Fruit fly (Drosophila melanogaster): ENCODE measurements around the gene twy.

twy gene

dm6 chr3L:11766563-11766962 lies 26.5 kb downstream of the twy start:
- TF ChIP-seq Snoo (tag; optimal IDR thresholded peaks at IDR 0.05): no peak
- TF ChIP-seq fd96Ca (GFP tag; IDR thresholded peaks at IDR 0.05): no peak
- TF ChIP-seq EcR (GFP tag; optimal IDR thresholded peaks at IDR 0.05): no peak
- TF ChIP-seq CG13204 (GFP tag; optimal IDR thresholded peaks at IDR 0.05): no peak
- no peak for TF ChIP-seq CG17806 (tag; optimal IDR thresholded peaks at IDR 0.05)
- no peak for TF ChIP-seq CG8159 (tag; optimal IDR thresholded peaks at IDR 0.05)

- TF ChIP-seq CG4496 (GFP tag; IDR thresholded peaks at IDR 0.05) (no peak), CG17806 (tag; optimal IDR thresholded peaks at IDR 0.05) (no peak), Pif1A (GFP tag; optimal IDR thresholded peaks at IDR 0.05) (no peak), CG12605 (GFP tag; IDR thresholded peaks at IDR 0.05) (no peak), CG15710 (tag; optimal IDR thresholded peaks at IDR 0.05) (no peak), rn (GFP tag; IDR thresholded peaks at IDR 0.05) (no peak), CG8301 (tag; optimal IDR thresholded peaks at IDR 0.05) (no peak), CG9948 (tag; optimal IDR thresholded peaks at IDR 0.05) (no peak), fd96Ca (GFP tag; IDR thresholded peaks at IDR 0.05) (no peak), Snoo (tag; optimal IDR thresholded peaks at IDR 0.05) (no peak), CG10348 (GFP tag; IDR thresholded peaks at IDR 0.05) (no peak), CG8159 (tag; optimal IDR thresholded peaks at IDR 0.05) (no peak)
Measured at dm6 chr3L:11765695-11766232, 27.3 kb downstream of the twy start, which contains the start of gene loaf. Gene loaf, minus strand, starts transcription at chr3L:11766182.

dm6 chr3L:11764930-11765329 lies 28.2 kb downstream of the twy start:
- no peak for TF ChIP-seq Pif1A (GFP tag; optimal IDR thresholded peaks at IDR 0.05)
- no peak for TF ChIP-seq CG13204 (GFP tag; optimal IDR thresholded peaks at IDR 0.05)
- TF ChIP-seq CG12605 (GFP tag; IDR thresholded peaks at IDR 0.05): no peak
- TF ChIP-seq CG14655 (GFP tag; optimal IDR thresholded peaks at IDR 0.05): no peak
- no peak for TF ChIP-seq EcR (GFP tag; optimal IDR thresholded peaks at IDR 0.05)
- no peak for TF ChIP-seq rn (GFP tag; IDR thresholded peaks at IDR 0.05)
- no peak for TF ChIP-seq fd96Ca (GFP tag; IDR thresholded peaks at IDR 0.05)
- no peak for TF ChIP-seq CG4496 (GFP tag; IDR thresholded peaks at IDR 0.05)
- TF ChIP-seq CG17806 (tag; optimal IDR thresholded peaks at IDR 0.05): no peak

- TF ChIP-seq CG9948 (tag; optimal IDR thresholded peaks at IDR 0.05): no peak
- TF ChIP-seq D1 (tag; optimal IDR thresholded peaks at IDR 0.05): no peak
Measured at dm6 chr3L:11751005-11751404, 42.1 kb downstream of the twy start, which contains the start of gene Gr68a. Gene Gr68a, plus strand, starts transcription at chr3L:11751305.
